Fruit fly (Drosophila melanogaster) whole organism, embryonic: Measurements from ENCODE around the gene Bcat.

Source experiments
- Atf3 ChIP-seq: fragments of 200-800 bp; sonication (Bioruptor generic); optimal IDR thresholded peaks from 3 replicates; lab custom pipeline; 2016; ENCODE audit warnings: missing biosample characterization, missing genetic modification characterization
- Bdp1 ChIP-seq: fragments of 200-800 bp; sonication (Bioruptor generic); optimal IDR thresholded peaks from 3 replicates; lab custom pipeline; 2016; ENCODE audit warnings: missing biosample characterization, missing genetic modification characterization
- CG10462 ChIP-seq: fragments of 200-800 bp; sonication (Bioruptor generic); optimal IDR thresholded peaks from 2 replicates; lab custom pipeline; 2016; ENCODE audit warnings: missing biosample characterization, missing genetic modification characterization
- CG10565 ChIP-seq: fragments of 200-800 bp; sonication (Bioruptor generic); optimal IDR thresholded peaks from 3 replicates; lab custom pipeline; 2016; ENCODE audit warnings: missing biosample characterization, mild to moderate bottlenecking, missing genetic modification characterization
- CG10979 ChIP-seq: fragments of 200-800 bp; sonication (Bioruptor generic); optimal IDR thresholded peaks from 2 replicates; lab custom pipeline; 2018; ENCODE audit warnings: missing biosample characterization, mild to moderate bottlenecking, missing genetic modification characterization, moderate library complexity
- CG11723 ChIP-seq: fragments of 200-800 bp; sonication (Bioruptor generic); optimal IDR thresholded peaks from 2 replicates; lab custom pipeline; 2017; ENCODE audit warnings: missing biosample characterization, mild to moderate bottlenecking, missing genetic modification characterization
- CG12659 ChIP-seq: fragments of 200-800 bp; sonication (Bioruptor generic); optimal IDR thresholded peaks from 3 replicates; lab custom pipeline; 2017; ENCODE audit warnings: mild to moderate bottlenecking, missing biosample characterization, missing genetic modification reagents, missing genetic modification characterization
- CG13123 ChIP-seq: fragments of 200-800 bp; sonication (Bioruptor generic); optimal IDR thresholded peaks from 2 replicates; lab custom pipeline; 2016; ENCODE audit warnings: missing biosample characterization, missing genetic modification characterization
- CG16813 ChIP-seq: fragments of 200-800 bp; sonication (Bioruptor generic); IDR thresholded peaks from 3 replicates; pipeline ENCODE4 v1.3.6; 2022; ENCODE audit warnings: missing biosample characterization, missing genetic modification characterization; ENCODE audit not compliant: partially characterized antibody
- CG2199 ChIP-seq: fragments of 200-800 bp; sonication (Bioruptor generic); IDR thresholded peaks from 3 replicates; pipeline ENCODE4 v1.3.6; 2022; ENCODE audit warnings: missing biosample characterization, missing genetic modification characterization
- CG32772 ChIP-seq: fragments of 200-800 bp; sonication (Bioruptor generic); IDR thresholded peaks from 2 replicates; pipeline ENCODE4 v1.3.6; 2022; ENCODE audit warnings: missing biosample characterization, missing genetic modification characterization
- CG33557 ChIP-seq: fragments of 200-800 bp; sonication (Bioruptor generic); optimal IDR thresholded peaks from 2 replicates; lab custom pipeline; 2019; ENCODE audit warnings: missing biosample characterization, mild to moderate bottlenecking, missing genetic modification characterization, moderate library complexity
- CG3838 ChIP-seq: fragments of 200-800 bp; sonication (Bioruptor generic); optimal IDR thresholded peaks from 3 replicates; lab custom pipeline; 2016; ENCODE audit warnings: missing biosample characterization, missing genetic modification characterization
- CG4820 ChIP-seq: fragments of 200-800 bp; sonication (Bioruptor generic); optimal IDR thresholded peaks from 3 replicates; lab custom pipeline; 2016; ENCODE audit warnings: missing biosample characterization, missing genetic modification characterization
- CG9797 ChIP-seq: fragments of 200-800 bp; sonication (Bioruptor generic); optimal IDR thresholded peaks from 3 replicates; lab custom pipeline; 2018; ENCODE audit warnings: missing biosample characterization, mild to moderate bottlenecking, missing genetic modification characterization
- CG9817 ChIP-seq: fragments of 200-800 bp; sonication (Bioruptor generic); optimal IDR thresholded peaks from 2 replicates; lab custom pipeline; 2018; ENCODE audit warnings: missing biosample characterization, mild to moderate bottlenecking, missing genetic modification characterization, moderate library complexity
- Gug ChIP-seq: fragments of 200-800 bp; sonication (Bioruptor generic); IDR thresholded peaks from 4 replicates; pipeline ENCODE4 v1.3.6; 2022; ENCODE audit warnings: missing biosample characterization, missing genetic modification characterization
- H15 ChIP-seq: fragments of 200-800 bp; sonication (Bioruptor generic); IDR thresholded peaks from 3 replicates; pipeline ENCODE4 v1.3.6; 2022; ENCODE audit warnings: missing biosample characterization, missing genetic modification characterization
- Hand ChIP-seq: fragments of 200-800 bp; sonication (Bioruptor generic); optimal IDR thresholded peaks from 2 replicates; lab custom pipeline; 2017; ENCODE audit warnings: mild to moderate bottlenecking, missing biosample characterization, missing genetic modification reagents, missing genetic modification characterization
- Hey ChIP-seq: fragments of 200-800 bp; sonication (Bioruptor generic); optimal IDR thresholded peaks from 3 replicates; lab custom pipeline; 2018; ENCODE audit warnings: missing biosample characterization, mild to moderate bottlenecking, missing genetic modification characterization
- Hr51 ChIP-seq, 2 experiments: fragments of 200-800 bp; sonication (Bioruptor generic); optimal IDR thresholded peaks; 2 replicates in 1 of 2; 3 replicates in 1 of 2; lab custom pipeline; 2016 to 2018; ENCODE audit warnings: missing biosample characterization in 2 of 2, missing genetic modification characterization in 2 of 2, mild to moderate bottlenecking in 1 of 2, moderate library complexity in 1 of 2
- Kr ChIP-seq: fragments of 200-800 bp; sonication (Bioruptor generic); optimal IDR thresholded peaks from 2 replicates; lab custom pipeline; 2017; ENCODE audit warnings: missing biosample characterization, mild to moderate bottlenecking, missing genetic modification characterization
- MBD-R2 ChIP-seq: fragments of 200-800 bp; sonication (Bioruptor generic); IDR thresholded peaks from 2 replicates; pipeline ENCODE4 v1.3.6; 2022; ENCODE audit warnings: missing biosample characterization, missing genetic modification characterization
- MTF-1 ChIP-seq: fragments of 200-800 bp; sonication (Bioruptor generic); optimal IDR thresholded peaks from 2 replicates; lab custom pipeline; 2018; ENCODE audit warnings: missing biosample characterization, mild to moderate bottlenecking, missing genetic modification characterization, borderline replicate concordance
- Mes4 ChIP-seq: fragments of 200-800 bp; sonication (Bioruptor generic); optimal IDR thresholded peaks from 2 replicates; lab custom pipeline; 2016; ENCODE audit warnings: missing biosample characterization, missing genetic modification characterization
- Myb ChIP-seq: fragments of 200-800 bp; sonication (Bioruptor generic); optimal IDR thresholded peaks from 2 replicates; lab custom pipeline; 2016; ENCODE audit warnings: missing biosample characterization, missing genetic modification characterization
- Nf-YA ChIP-seq: fragments of 200-800 bp; sonication (Bioruptor generic); IDR thresholded peaks from 2 replicates; pipeline ENCODE4 v1.3.6; 2022; ENCODE audit warnings: missing biosample characterization, missing genetic modification characterization
- Nf-YB ChIP-seq: fragments of 200-800 bp; sonication (Bioruptor generic); optimal IDR thresholded peaks from 3 replicates; lab custom pipeline; 2019; ENCODE audit warnings: missing biosample characterization, mild to moderate bottlenecking, missing genetic modification characterization, moderate library complexity
- Side ChIP-seq: fragments of 200-800 bp; sonication (Bioruptor generic); optimal IDR thresholded peaks from 2 replicates; lab custom pipeline; 2016; ENCODE audit warnings: missing biosample characterization, missing genetic modification characterization
- Sin3A ChIP-seq: fragments of >200 bp; optimal IDR thresholded peaks from 2 replicates; lab custom pipeline; 2018
- Six4 ChIP-seq: fragments of 200-800 bp; sonication (Bioruptor generic); optimal IDR thresholded peaks from 2 replicates; lab custom pipeline; 2016; ENCODE audit warnings: missing biosample characterization, missing genetic modification characterization
- Sry-β ChIP-seq: fragments of 200-800 bp; sonication (Bioruptor generic); optimal IDR thresholded peaks from 2 replicates; lab custom pipeline; 2018; ENCODE audit warnings: missing biosample characterization, mild to moderate bottlenecking, missing genetic modification characterization, moderate library complexity
- Sry-δ ChIP-seq: fragments of 200-800 bp; sonication (Bioruptor generic); optimal IDR thresholded peaks from 2 replicates; lab custom pipeline; 2016; ENCODE audit warnings: missing biosample characterization, missing genetic modification characterization
- Vsx1 ChIP-seq: fragments of 200-800 bp; sonication (Bioruptor generic); optimal IDR thresholded peaks from 2 replicates; lab custom pipeline; 2017; ENCODE audit warnings: missing biosample characterization, mild to moderate bottlenecking, missing genetic modification characterization, missing genetic modification reagents
- YL-1 ChIP-seq: fragments of 200-800 bp; sonication (Bioruptor generic); optimal IDR thresholded peaks from 3 replicates; lab custom pipeline; 2017; ENCODE audit warnings: missing biosample characterization, mild to moderate bottlenecking, missing genetic modification characterization
- al ChIP-seq: fragments of 200-800 bp; sonication (Bioruptor generic); IDR thresholded peaks from 2 replicates; pipeline ENCODE4 v1.3.6; 2022; ENCODE audit warnings: missing biosample characterization, missing genetic modification characterization
- ara ChIP-seq: fragments of 200-800 bp; sonication (Bioruptor generic); IDR thresholded peaks from 2 replicates; pipeline ENCODE4 v1.3.6; 2022; ENCODE audit warnings: missing biosample characterization, missing genetic modification characterization
- bowl ChIP-seq: fragments of 200-800 bp; sonication (Bioruptor generic); IDR thresholded peaks from 2 replicates; pipeline ENCODE4 v1.3.6; 2022; ENCODE audit warnings: missing biosample characterization, missing genetic modification characterization
- cas ChIP-seq: fragments of 200-800 bp; sonication (Bioruptor generic); IDR thresholded peaks from 2 replicates; pipeline ENCODE4 v1.3.6; 2022; ENCODE audit warnings: missing biosample characterization, missing genetic modification characterization
- crc ChIP-seq: fragments of 200-800 bp; sonication (Bioruptor generic); optimal IDR thresholded peaks from 2 replicates; lab custom pipeline; 2016; ENCODE audit warnings: missing biosample characterization, missing genetic modification characterization
- dan ChIP-seq: fragments of 200-800 bp; sonication (Bioruptor generic); IDR thresholded peaks from 2 replicates; pipeline ENCODE4 v1.3.6; 2022; ENCODE audit warnings: missing biosample characterization, missing genetic modification characterization
- eve ChIP-seq, 2 experiments: fragments of >200 bp; optimal IDR thresholded peaks; 2 replicates each; lab custom pipeline; 2017; ENCODE audit warnings: missing biosample characterization in 2 of 2, missing genetic modification characterization in 2 of 2
- gsb ChIP-seq: fragments of 200-800 bp; sonication (Bioruptor generic); IDR thresholded peaks from 2 replicates; pipeline ENCODE4 v1.3.6; 2022; ENCODE audit warnings: missing biosample characterization, missing genetic modification characterization
- kni ChIP-seq: fragments of 200-800 bp; sonication (Bioruptor generic); optimal IDR thresholded peaks from 3 replicates; lab custom pipeline; 2017; ENCODE audit warnings: mild to moderate bottlenecking, missing biosample characterization, missing genetic modification reagents, missing genetic modification characterization
- lola ChIP-seq, 3 experiments: fragments of >200 bp in 2 of 3; fragments of 200-800 bp in 1 of 3; sonication (Bioruptor generic) in 1 of 3; optimal IDR thresholded peaks; 2 replicates each; lab custom pipeline; 2017 to 2019; ENCODE audit warnings: missing biosample characterization in 3 of 3, missing genetic modification characterization in 3 of 3, mild to moderate bottlenecking in 1 of 3, moderate library complexity in 1 of 3
- sima ChIP-seq: fragments of 200-800 bp; sonication (Bioruptor generic); optimal IDR thresholded peaks from 2 replicates; lab custom pipeline; 2016; ENCODE audit warnings: missing biosample characterization, missing genetic modification characterization
- slp2 ChIP-seq: fragments of 200-800 bp; sonication (Bioruptor generic); optimal IDR thresholded peaks from 2 replicates; lab custom pipeline; 2016; ENCODE audit warnings: missing biosample characterization, missing genetic modification characterization
- ssp ChIP-seq: fragments of 200-800 bp; sonication (Bioruptor generic); IDR thresholded peaks from 2 replicates; pipeline ENCODE4 v1.3.6; 2022; ENCODE audit warnings: missing biosample characterization, missing genetic modification characterization
- stwl ChIP-seq: fragments of 200-800 bp; sonication (Bioruptor generic); optimal IDR thresholded peaks from 3 replicates; lab custom pipeline; 2018; ENCODE audit warnings: missing biosample characterization, mild to moderate bottlenecking, missing genetic modification characterization, moderate library complexity
- tna ChIP-seq: fragments of 200-800 bp; sonication (Bioruptor generic); IDR thresholded peaks from 2 replicates; pipeline ENCODE4 v1.3.6; 2022; ENCODE audit warnings: missing biosample characterization, missing genetic modification characterization; ENCODE audit not compliant: partially characterized antibody
- zf30C ChIP-seq: fragments of 200-800 bp; sonication (Bioruptor generic); optimal IDR thresholded peaks from 3 replicates; lab custom pipeline; 2018; ENCODE audit warnings: missing biosample characterization, mild to moderate bottlenecking, missing genetic modification characterization
- zfh2 ChIP-seq: fragments of 200-800 bp; sonication (Bioruptor generic); optimal IDR thresholded peaks from 2 replicates; lab custom pipeline; 2016; ENCODE audit warnings: missing biosample characterization, missing genetic modification characterization

Gene Bcat

DNA sequence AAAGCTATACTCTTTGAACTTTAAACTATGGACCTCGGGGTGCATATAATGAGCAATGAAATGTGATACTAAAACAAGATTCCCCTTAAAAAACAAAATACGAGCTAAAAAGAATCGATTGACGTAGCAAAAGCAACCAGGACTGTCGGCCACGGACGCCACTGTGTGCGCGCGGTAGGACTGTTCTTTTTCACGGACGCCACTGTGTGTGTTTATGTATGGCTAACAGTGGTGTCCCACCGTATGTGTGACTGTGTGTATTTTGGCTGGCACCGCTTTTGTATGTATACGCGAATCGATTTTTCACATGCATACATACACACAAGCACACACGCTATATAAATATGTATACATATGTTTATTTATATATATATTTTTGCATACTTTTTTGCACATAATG lies 12.9 kb upstream of the Bcat start (continued):
- TF ChIP-seq YL-1 (GFP tag; lab: Kevin White, UChicago) (peak; percentile 85), crc (no peak), slp2 (GFP tag; lab: Kevin White, UChicago) (peak; percentile 35), stwl (tag; lab: Kevin White, UChicago) (peak; percentile 13), Myb (GFP tag; lab: Kevin White, UChicago) (peak; percentile 32), Gug (GFP tag; lab: Robert Waterston, UW) (peak; percentile 76; the same call in 3 of the 4 replicates), CG10462 (GFP tag; lab: Kevin White, UChicago) (no peak), Hand (GFP tag; lab: Kevin White, UChicago) (no peak), ara (no peak), kni (GFP tag; lab: Kevin White, UChicago) (no peak), Six4 (GFP tag; lab: Kevin White, UChicago) (peak; percentile 51), lola (GFP tag; optimal IDR thresholded peaks at IDR 0.05; lab: Kevin White, UChicago) (no peak), bowl (GFP tag; lab: Robert Waterston, UW) (no peak), CG10979 (tag; lab: Kevin White, UChicago) (no peak), cas (GFP tag; lab: Robert Waterston, UW) (0 out of 2 replicates have a peak, but pooled peaks have one; percentile 20), Sry-δ (GFP tag; lab: Kevin White, UChicago) (peak; percentile 15), Atf3 (GFP tag; lab: Kevin White, UChicago) (no peak), MTF-1 (peak; percentile 44), al (peak; percentile 43), CG12659 (GFP tag; lab: Kevin White, UChicago) (peak; percentile 42), Nf-YB (GFP tag; lab: Kevin White, UChicago) (no peak), dan (GFP tag; lab: Robert Waterston, UW) (no peak), CG3838 (GFP tag; lab: Kevin White, UChicago) (no peak), sima (GFP tag; lab: Kevin White, UChicago) (no peak), zfh2 (GFP tag; lab: Kevin White, UChicago) (peak; percentile 70), MBD-R2 (GFP tag; lab: Robert Waterston, UW) (peak; percentile 70), CG33557 (GFP tag; lab: Kevin White, UChicago) (peak; percentile 22), Nf-YA (no peak), Bdp1 (GFP tag; lab: Kevin White, UChicago) (no peak), CG9797 (GFP tag; lab: Kevin White, UChicago) (no peak), tna (no peak), gsb (no peak), CG10565 (GFP tag; lab: Kevin White, UChicago) (no peak), H15 (GFP tag; lab: Robert Waterston, UW) (no peak), CG4820 (GFP tag; lab: Kevin White, UChicago) (no peak), Vsx1 (no peak), Hey (tag; lab: Kevin White, UChicago) (no peak), eve (GFP tag; optimal IDR thresholded peaks at IDR 0.05; lab: Kevin White, UChicago) (peak in 1 of 2 experiments; percentile 82), CG11723 (GFP tag; lab: Kevin White, UChicago) (no peak), Hr51 (GFP tag; optimal IDR thresholded peaks at IDR 0.05; lab: Kevin White, UChicago) (peak in 1 of 2 experiments; percentile 42), CG32772 (peak; percentile 38; the same call in 1 of the 2 replicates), Sin3A (no peak), CG2199 (GFP tag; lab: Robert Waterston, UW) (peak; percentile 92), Sry-β (GFP tag; lab: Kevin White, UChicago) (no peak), Kr (GFP tag; lab: Kevin White, UChicago) (no peak), Mes4 (no peak), ssp (no peak), CG16813 (GFP tag; lab: Robert Waterston, UW) (no peak), zf30C (GFP tag; lab: Kevin White, UChicago) (no peak), CG13123 (GFP tag; lab: Kevin White, UChicago) (no peak), Side (peak; percentile 57), CG9817 (tag; lab: Kevin White, UChicago) (peak; percentile 1)
